Fruit fly (Drosophila melanogaster): ENCODE results near the gene CG6015.

Gene CG6015

dm6 chr3R:22042283-22042875, 8.3 kb upstream of the CG6015 start (continued):
- TF ChIP-seq CG10631 (GFP tag; optimal IDR thresholded peaks at IDR 0.05) (no peak), Sox14 (GFP tag; optimal IDR thresholded peaks at IDR 0.05) (no peak), CG6808 (GFP tag; optimal IDR thresholded peaks at IDR 0.05) (no peak), Eip93F (GFP tag; optimal IDR thresholded peaks at IDR 0.05) (no peak), CG3919 (GFP tag; optimal IDR thresholded peaks at IDR 0.05) (no peak), esn (GFP tag; optimal IDR thresholded peaks at IDR 0.05) (no peak), dac (GFP tag; optimal IDR thresholded peaks at IDR 0.05) (no peak)

- TF ChIP-seq pdm3 (GFP tag; optimal IDR thresholded peaks at IDR 0.05) (no peak), CG8632 (GFP tag; optimal IDR thresholded peaks at IDR 0.05) (peak; percentile 44), Gug (GFP tag; IDR thresholded peaks at IDR 0.05) (no peak), CG15336 (GFP tag; IDR thresholded peaks at IDR 0.05) (peak; percentile 50), ss (GFP tag; optimal IDR thresholded peaks at IDR 0.05) (peak in 1 of 2 experiments; percentile 4), Blimp-1 (GFP tag; optimal IDR thresholded peaks at IDR 0.05) (no peak), esn (GFP tag; optimal IDR thresholded peaks at IDR 0.05) (peak; percentile 43), CG3919 (GFP tag; optimal IDR thresholded peaks at IDR 0.05) (peak; percentile 15), CG11762 (GFP tag; optimal IDR thresholded peaks at IDR 0.05; ENCODE audit: insufficient read depth) (no peak), CG8119 (GFP tag; IDR thresholded peaks at IDR 0.05) (peak; percentile 36; the same call in 1 of the 3 replicates), Met (GFP tag; optimal IDR thresholded peaks at IDR 0.05) (peak; percentile 42), CG6163 (GFP tag; IDR thresholded peaks at IDR 0.05) (peak; percentile 26; the same call in 1 of the 3 replicates), CG9139 (GFP tag; optimal IDR thresholded peaks at IDR 0.05) (no peak), OdsH (GFP tag; optimal IDR thresholded peaks at IDR 0.05) (peak; percentile 13), CG11902 (GFP tag; optimal IDR thresholded peaks at IDR 0.05) (no peak), CG7368 (GFP tag; optimal IDR thresholded peaks at IDR 0.05) (no peak), CG34406 (GFP tag; optimal IDR thresholded peaks at IDR 0.05) (peak; percentile 46), net (GFP tag; optimal IDR thresholded peaks at IDR 0.05) (no peak), Ets21C (GFP tag; optimal IDR thresholded peaks at IDR 0.05) (no peak), Eip93F (GFP tag; optimal IDR thresholded peaks at IDR 0.05) (no peak), eg (GFP tag; IDR thresholded peaks at IDR 0.05) (0 out of 3 replicates have a peak, but pooled peaks have one; percentile 24), CG31627 (GFP tag; optimal IDR thresholded peaks at IDR 0.05) (peak; percentile 41), fkh (GFP tag; optimal IDR thresholded peaks at IDR 0.05) (peak; percentile 7), Sox15 (GFP tag; optimal IDR thresholded peaks at IDR 0.05) (peak; percentile 20), CG6792 (GFP tag; optimal IDR thresholded peaks at IDR 0.05) (no peak), Hr38 (GFP tag; optimal IDR thresholded peaks at IDR 0.05) (no peak), CG10669 (GFP tag; optimal IDR thresholded peaks at IDR 0.05) (no peak), CG6276 (GFP tag; optimal IDR thresholded peaks at IDR 0.05) (no peak), CG1621 (tag; optimal IDR thresholded peaks at IDR 0.05) (peak; percentile 15), achi (GFP tag; optimal IDR thresholded peaks at IDR 0.05) (no peak), lz (GFP tag; optimal IDR thresholded peaks at IDR 0.05) (peak; percentile 41), CG8319 (GFP tag; optimal IDR thresholded peaks at IDR 0.05) (no peak), CG16779 (tag; optimal IDR thresholded peaks at IDR 0.05) (peak; percentile 10), spab (GFP tag; optimal IDR thresholded peaks at IDR 0.05) (no peak), topi (GFP tag; optimal IDR thresholded peaks at IDR 0.05) (peak; percentile 44), fd85E (GFP tag; optimal IDR thresholded peaks at IDR 0.05) (no peak), Sox102F (GFP tag; optimal IDR thresholded peaks at IDR 0.05) (peak; percentile 32), Lpt (GFP tag; optimal IDR thresholded peaks at IDR 0.05) (peak; percentile 27), dac (GFP tag; optimal IDR thresholded peaks at IDR 0.05) (no peak), CG10631 (GFP tag; optimal IDR thresholded peaks at IDR 0.05) (peak; percentile 19), salr (GFP tag; optimal IDR thresholded peaks at IDR 0.05) (peak in 1 of 2 experiments; percentile 40), CG3032 (tag; optimal IDR thresholded peaks at IDR 0.05) (peak; percentile 11), CG32006 (GFP tag; optimal IDR thresholded peaks at IDR 0.05) (peak; percentile 32), Hr39 (GFP tag; optimal IDR thresholded peaks at IDR 0.05) (peak; percentile 45), Hr4 (GFP tag; optimal IDR thresholded peaks at IDR 0.05) (peak; percentile 47)
Observed at dm6 chr3R:22041625-22042282, 7.7 kb upstream of the CG6015 start, which contains the start of gene how. how (plus strand) TSS chr3R:22042191.

Measured in whole organism, prepupa.